Worm (Caenorhabditis elegans): Measurements from ENCODE around the gene znf-207.

Gene znf-207

ce11 chrIV:11336180-11336579 is 25.4 kb downstream of the znf-207 start:
- no peak for TF ChIP-seq nhr-11 (tag; optimal IDR thresholded peaks at IDR 0.05)
- no peak for TF ChIP-seq snpc-4 (tag; optimal IDR thresholded peaks at IDR 0.05)

- TF ChIP-seq lsy-2 (tag; optimal IDR thresholded peaks at IDR 0.05), result no peak
- no peak for TF ChIP-seq nhr-21 (tag; optimal IDR thresholded peaks at IDR 0.05)
- no peak for TF ChIP-seq nhr-6 (tag; optimal IDR thresholded peaks at IDR 0.05)
- no peak for TF ChIP-seq dmd-4 (tag; optimal IDR thresholded peaks at IDR 0.05)
- no peak for TF ChIP-seq egl-27 (tag; optimal IDR thresholded peaks at IDR 0.05)
- TF ChIP-seq blmp-1 (tag; optimal IDR thresholded peaks at IDR 0.05; ENCODE audit: insufficient read depth), result no peak
Observed at ce11 chrIV:11337021-11337420, 26.2 kb downstream of the znf-207 start, which contains the start of gene F54E12.2. F54E12.2 (minus strand) TSS chrIV:11337184.

- TF ChIP-seq egl-27 (tag; optimal IDR thresholded peaks at IDR 0.05), result no peak
- TF ChIP-seq zag-1 (tag; optimal IDR thresholded peaks at IDR 0.05), result no peak
- no peak for TF ChIP-seq ZK546.5 (tag; optimal IDR thresholded peaks at IDR 0.05)
- no peak for TF ChIP-seq dmd-4 (tag; optimal IDR thresholded peaks at IDR 0.05)
- TF ChIP-seq skn-1 (tag; optimal IDR thresholded peaks at IDR 0.05), result no peak
- TF ChIP-seq lin-13 (GFP tag; optimal IDR thresholded peaks at IDR 0.05), result no peak
- TF ChIP-seq Y55F3AM.14 (GFP tag; optimal IDR thresholded peaks at IDR 0.05), result no peak
- no peak for TF ChIP-seq nhr-129 (tag; optimal IDR thresholded peaks at IDR 0.05)
- no peak for TF ChIP-seq elt-3 (tag; optimal IDR thresholded peaks at IDR 0.05)
- no peak for TF ChIP-seq C34F6.9 (tag; optimal IDR thresholded peaks at IDR 0.05)
- TF ChIP-seq mbf-1 (tag; optimal IDR thresholded peaks at IDR 0.05), result no peak
- TF ChIP-seq fos-1 (tag; optimal IDR thresholded peaks at IDR 0.05), result no peak
- no peak for TF ChIP-seq F13H6.1 (tag; optimal IDR thresholded peaks at IDR 0.05)
- TF ChIP-seq aly-2 (tag; optimal IDR thresholded peaks at IDR 0.05), result no peak
- no peak for TF ChIP-seq unc-39 (tag; optimal IDR thresholded peaks at IDR 0.05)
- TF ChIP-seq sma-9 (GFP tag; optimal IDR thresholded peaks at IDR 0.05), result no peak
- no peak for TF ChIP-seq sma-9 (tag; optimal IDR thresholded peaks at IDR 0.05)
- no peak for TF ChIP-seq snpc-4 (tag; optimal IDR thresholded peaks at IDR 0.05)
- TF ChIP-seq nhr-10 (tag; optimal IDR thresholded peaks at IDR 0.05), result no peak
- no peak for TF ChIP-seq ztf-11 (tag; optimal IDR thresholded peaks at IDR 0.05)
- TF ChIP-seq elt-1 (tag; optimal IDR thresholded peaks at IDR 0.05), result no peak
Observed at ce11 chrIV:11340735-11341443, 30.1 kb downstream of the znf-207 start.

- no peak for TF ChIP-seq aly-2 (tag; optimal IDR thresholded peaks at IDR 0.05)
- TF ChIP-seq ama-1 (optimal IDR thresholded peaks at IDR 0.05), result no peak
- no peak for TF ChIP-seq nhr-23 (tag; optimal IDR thresholded peaks at IDR 0.05)
- TF ChIP-seq F13H6.1 (tag; optimal IDR thresholded peaks at IDR 0.05), result no peak
- no peak for TF ChIP-seq C34F6.9 (tag; optimal IDR thresholded peaks at IDR 0.05)
- TF ChIP-seq nhr-77 (tag; optimal IDR thresholded peaks at IDR 0.05), result no peak
- no peak for TF ChIP-seq ceh-16 (tag; optimal IDR thresholded peaks at IDR 0.05)
- no peak for TF ChIP-seq unc-62 (GFP tag; optimal IDR thresholded peaks at IDR 0.05)
- no peak for TF ChIP-seq sma-9 (GFP tag; optimal IDR thresholded peaks at IDR 0.05)
- TF ChIP-seq sma-9 (tag; optimal IDR thresholded peaks at IDR 0.05), result no peak
- no peak for TF ChIP-seq nhr-11 (tag; optimal IDR thresholded peaks at IDR 0.05)
- no peak for TF ChIP-seq peb-1 (tag; optimal IDR thresholded peaks at IDR 0.05)
- no peak for TF ChIP-seq nhr-237 (tag; optimal IDR thresholded peaks at IDR 0.05)
- TF ChIP-seq mbf-1 (tag; optimal IDR thresholded peaks at IDR 0.05), result no peak
- no peak for TF ChIP-seq ztf-1 (GFP tag; conservative IDR thresholded peaks at IDR 0.05)
- no peak for TF ChIP-seq zag-1 (tag; optimal IDR thresholded peaks at IDR 0.05)
- no peak for TF ChIP-seq ztf-4 (tag; optimal IDR thresholded peaks at IDR 0.05)
- no peak for TF ChIP-seq nhr-12 (tag; optimal IDR thresholded peaks at IDR 0.05)
- no peak for TF ChIP-seq mab-5 (tag; optimal IDR thresholded peaks at IDR 0.05)
- no peak for TF ChIP-seq lin-11 (tag; optimal IDR thresholded peaks at IDR 0.05)
- no peak for TF ChIP-seq nhr-21 (tag; optimal IDR thresholded peaks at IDR 0.05)
Observed at ce11 chrIV:11344288-11344687, 33.5 kb downstream of the znf-207 start.
